ENCODE assay signal across 5 fruit fly cellular contexts in genomic region chrX:2787267-2787666, dm6.
TF ChIP-seq lines count a peak whose summit lies in the region.

No protein-coding gene starts in this region.

- TF ChIP-seq CTCF in whole organism, embryonic (GFP tag; optimal IDR thresholded peaks at IDR 0.05; lab: Kevin White, UChicago), result peak; percentile 33

TF ChIP-seq in whole organism, adult, 20 proteins besides CTCF, POLR2A, EP300 and RAD21 (continues in another document):
- TF ChIP-seq toe (GFP tag; optimal IDR thresholded peaks at IDR 0.05; lab: Kevin White, UChicago) (peak; percentile 72), Hr96 (GFP tag; optimal IDR thresholded peaks at IDR 0.05; lab: Kevin White, UChicago) (peak; percentile 81), cnc (optimal IDR thresholded peaks at IDR 0.05; lab: Kevin White, UChicago) (no peak), CG7045 (GFP tag; optimal IDR thresholded peaks at IDR 0.05; lab: Kevin White, UChicago) (peak; percentile 85), cic (GFP tag; optimal IDR thresholded peaks at IDR 0.05; lab: Kevin White, UChicago) (peak; percentile 1), pad (GFP tag; optimal IDR thresholded peaks at IDR 0.05; lab: Kevin White, UChicago) (peak; percentile 76), CG12768 (GFP tag; optimal IDR thresholded peaks at IDR 0.05; lab: Kevin White, UChicago) (peak; percentile 74), Crg-1 (GFP tag; optimal IDR thresholded peaks at IDR 0.05; lab: Kevin White, UChicago) (peak; percentile 30), CG14711 (tag; optimal IDR thresholded peaks at IDR 0.05; lab: Kevin White, UChicago) (peak; percentile 83), kay (GFP tag; lab: Kevin White, UChicago; ENCODE audit: borderline replicate concordance) (peak; percentile 88), tj (GFP tag; optimal IDR thresholded peaks at IDR 0.05; lab: Kevin White, UChicago) (peak; percentile 77), bab1 (GFP tag; optimal IDR thresholded peaks at IDR 0.05; lab: Kevin White, UChicago) (peak; percentile 93), ovo (GFP tag; optimal IDR thresholded peaks at IDR 0.05; lab: Kevin White, UChicago) (peak; percentile 42), Mnt (GFP tag; optimal IDR thresholded peaks at IDR 0.05; lab: Kevin White, UChicago) (peak; percentile 64), CG33017 (tag; optimal IDR thresholded peaks at IDR 0.05; lab: Kevin White, UChicago) (peak; percentile 78), CG7101 (tag; optimal IDR thresholded peaks at IDR 0.05; lab: Kevin White, UChicago) (peak; percentile 90), CG11617 (GFP tag; optimal IDR thresholded peaks at IDR 0.05; lab: Kevin White, UChicago) (peak; percentile 92), Clk (GFP tag; optimal IDR thresholded peaks at IDR 0.05; lab: Kevin White, UChicago) (peak; percentile 71)

TF ChIP-seq in whole organism, embryonic, 481 proteins besides CTCF, POLR2A, EP300 and RAD21 (continues in another document):
- TF ChIP-seq Ets97D (GFP tag; optimal IDR thresholded peaks at IDR 0.05; lab: Kevin White, UChicago) (peak; percentile 36), CG2712 (tag; optimal IDR thresholded peaks at IDR 0.05; lab: Kevin White, UChicago) (peak; percentile 86), esg (GFP tag; conservative IDR thresholded peaks at IDR 0.05; lab: Robert Waterston, UW) (peak; percentile 87), caup (GFP tag; optimal IDR thresholded peaks at IDR 0.05; lab: Kevin White, UChicago; ENCODE audit: severe bottlenecking) (peak; percentile 69), repo (GFP tag; optimal IDR thresholded peaks at IDR 0.05; lab: Kevin White, UChicago) (peak; percentile 58), kah (GFP tag; optimal IDR thresholded peaks at IDR 0.05; lab: Kevin White, UChicago) (peak; percentile 62), CG31224 (GFP tag; IDR thresholded peaks at IDR 0.05; lab: Robert Waterston, UW) (peak; percentile 60), schlank (tag; optimal IDR thresholded peaks at IDR 0.05; lab: Kevin White, UChicago) (peak; percentile 52), vfl (GFP tag; optimal IDR thresholded peaks at IDR 0.05; lab: Kevin White, UChicago) (peak; percentile 32), CG10274 (GFP tag; optimal IDR thresholded peaks at IDR 0.05; lab: Kevin White, UChicago) (peak; percentile 65), NfI (GFP tag; optimal IDR thresholded peaks at IDR 0.05; lab: Kevin White, UChicago) (peak; percentile 83), hb (GFP tag; IDR thresholded peaks at IDR 0.05; lab: Robert Waterston, UW; ENCODE audit: partially characterized antibody) (no peak), Six4 (GFP tag; optimal IDR thresholded peaks at IDR 0.05; lab: Kevin White, UChicago) (peak; percentile 80), Taf1 (GFP tag; IDR thresholded peaks at IDR 0.05; lab: Robert Waterston, UW) (peak; percentile 58), tup (GFP tag; optimal IDR thresholded peaks at IDR 0.05; lab: Kevin White, UChicago) (no peak), CG6175 (GFP tag; IDR thresholded peaks at IDR 0.05; lab: Robert Waterston, UW) (peak; percentile 19; the same call in 2 of the 3 replicates), jigr1 (GFP tag; IDR thresholded peaks at IDR 0.05; lab: Robert Waterston, UW) (peak; percentile 79), PHDP (tag; optimal IDR thresholded peaks at IDR 0.05; lab: Kevin White, UChicago) (peak; percentile 91)

TF ChIP-seq in whole organism, prepupa, 60 proteins besides CTCF, POLR2A, EP300 and RAD21 (continues in another document):
- TF ChIP-seq fkh (GFP tag; optimal IDR thresholded peaks at IDR 0.05; lab: Kevin White, UChicago), result peak; percentile 33
- TF ChIP-seq CG11762 (GFP tag; optimal IDR thresholded peaks at IDR 0.05; lab: Kevin White, UChicago; ENCODE audit: insufficient read depth), result peak; percentile 92
- TF ChIP-seq topi (GFP tag; optimal IDR thresholded peaks at IDR 0.05; lab: Kevin White, UChicago), result peak; percentile 96
- peak; percentile 87 for TF ChIP-seq CG6854 (GFP tag; optimal IDR thresholded peaks at IDR 0.05; lab: Kevin White, UChicago)
- TF ChIP-seq CG3032 (tag; optimal IDR thresholded peaks at IDR 0.05; lab: Kevin White, UChicago), result peak; percentile 92
- peak; percentile 87 for TF ChIP-seq CG31627 (GFP tag; optimal IDR thresholded peaks at IDR 0.05; lab: Kevin White, UChicago)
- peak; percentile 88 for TF ChIP-seq CG6276 (GFP tag; optimal IDR thresholded peaks at IDR 0.05; lab: Kevin White, UChicago)
- peak; percentile 88 for TF ChIP-seq CG11902 (GFP tag; optimal IDR thresholded peaks at IDR 0.05; lab: Kevin White, UChicago)
- peak; percentile 89 for TF ChIP-seq CG11294 (GFP tag; IDR thresholded peaks at IDR 0.05; lab: Robert Waterston, UW)
- peak; percentile 92 for TF ChIP-seq esn (GFP tag; optimal IDR thresholded peaks at IDR 0.05; lab: Kevin White, UChicago)
- TF ChIP-seq Met (GFP tag; optimal IDR thresholded peaks at IDR 0.05; lab: Kevin White, UChicago), result peak; percentile 92
- TF ChIP-seq dac (GFP tag; optimal IDR thresholded peaks at IDR 0.05; lab: Kevin White, UChicago), result peak; percentile 91
- peak; percentile 86 for TF ChIP-seq Smox (GFP tag; optimal IDR thresholded peaks at IDR 0.05; lab: Kevin White, UChicago)
- TF ChIP-seq svp (GFP tag; lab: Kevin White, UChicago), result peak; percentile 96
- peak; percentile 92 for TF ChIP-seq CG10631 (GFP tag; optimal IDR thresholded peaks at IDR 0.05; lab: Kevin White, UChicago)
- TF ChIP-seq eg (GFP tag; IDR thresholded peaks at IDR 0.05; lab: Robert Waterston, UW), result peak; percentile 87
- peak; percentile 92 for TF ChIP-seq CG16779 (tag; optimal IDR thresholded peaks at IDR 0.05; lab: Kevin White, UChicago)
- TF ChIP-seq CG10669 (GFP tag; optimal IDR thresholded peaks at IDR 0.05; lab: Kevin White, UChicago), result peak; percentile 93
- peak; percentile 91 for TF ChIP-seq Sox15 (GFP tag; optimal IDR thresholded peaks at IDR 0.05; lab: Kevin White, UChicago)

TF ChIP-seq in whole organism, pupa, 21 proteins besides CTCF, POLR2A, EP300 and RAD21:
- TF ChIP-seq gl (tag; optimal IDR thresholded peaks at IDR 0.05; lab: Kevin White, UChicago) (peak; percentile 79), CG8301 (tag; optimal IDR thresholded peaks at IDR 0.05; lab: Kevin White, UChicago) (peak; percentile 85), fd96Ca (GFP tag; IDR thresholded peaks at IDR 0.05; lab: Robert Waterston, UW) (peak; percentile 81), Snoo (tag; optimal IDR thresholded peaks at IDR 0.05; lab: Kevin White, UChicago) (peak; percentile 93), CG13204 (GFP tag; optimal IDR thresholded peaks at IDR 0.05; lab: Kevin White, UChicago) (peak; percentile 78), CG8159 (tag; optimal IDR thresholded peaks at IDR 0.05; lab: Kevin White, UChicago) (peak; percentile 95), EcR (GFP tag; optimal IDR thresholded peaks at IDR 0.05; lab: Kevin White, UChicago) (peak; percentile 74), Pif1A (GFP tag; optimal IDR thresholded peaks at IDR 0.05; lab: Kevin White, UChicago) (peak; percentile 92), CG17806 (tag; optimal IDR thresholded peaks at IDR 0.05; lab: Kevin White, UChicago) (peak; percentile 89), CG10348 (GFP tag; IDR thresholded peaks at IDR 0.05; lab: Robert Waterston, UW) (peak; percentile 77; the same call in 1 of the 2 replicates), CG12605 (GFP tag; IDR thresholded peaks at IDR 0.05; lab: Robert Waterston, UW) (peak; percentile 75), CG15710 (tag; optimal IDR thresholded peaks at IDR 0.05; lab: Kevin White, UChicago) (peak; percentile 93), CG9948 (tag; optimal IDR thresholded peaks at IDR 0.05; lab: Kevin White, UChicago) (peak; percentile 93), Pif1B (GFP tag; optimal IDR thresholded peaks at IDR 0.05; lab: Kevin White, UChicago) (peak; percentile 92), Ets98B (GFP tag; IDR thresholded peaks at IDR 0.05; lab: Robert Waterston, UW) (peak; percentile 79), CG34367 (tag; optimal IDR thresholded peaks at IDR 0.05; lab: Kevin White, UChicago) (peak; percentile 91), CG4496 (GFP tag; IDR thresholded peaks at IDR 0.05; lab: Robert Waterston, UW) (peak; percentile 88), CG14655 (GFP tag; optimal IDR thresholded peaks at IDR 0.05; lab: Kevin White, UChicago) (peak; percentile 88), D1 (tag; optimal IDR thresholded peaks at IDR 0.05; lab: Kevin White, UChicago) (peak; percentile 80), CG32121 (GFP tag; IDR thresholded peaks at IDR 0.05; lab: Robert Waterston, UW) (peak; percentile 87), rn (GFP tag; IDR thresholded peaks at IDR 0.05; lab: Robert Waterston, UW) (peak; percentile 60)

TF ChIP-seq in whole organism, wandering third instar larva, 38 proteins besides CTCF, POLR2A, EP300 and RAD21 (continues in another document):
- TF ChIP-seq brk (GFP tag; optimal IDR thresholded peaks at IDR 0.05; lab: Kevin White, UChicago), result peak; percentile 56
- TF ChIP-seq pan (optimal IDR thresholded peaks at IDR 0.05; lab: Kevin White, UChicago), result no peak
- peak; percentile 88 for TF ChIP-seq h (GFP tag; optimal IDR thresholded peaks at IDR 0.05; lab: Kevin White, UChicago)
- no peak for TF ChIP-seq Dfd (GFP tag; optimal IDR thresholded peaks at IDR 0.05; lab: Kevin White, UChicago)
- peak; percentile 84 for TF ChIP-seq psq (GFP tag; optimal IDR thresholded peaks at IDR 0.05; lab: Kevin White, UChicago)
- peak; percentile 55 for TF ChIP-seq Rel (GFP tag; optimal IDR thresholded peaks at IDR 0.05; lab: Kevin White, UChicago)
- TF ChIP-seq Rel (tag; optimal IDR thresholded peaks at IDR 0.05; lab: Kevin White, UChicago), result peak; percentile 57
- TF ChIP-seq usp (GFP tag; optimal IDR thresholded peaks at IDR 0.05; lab: Kevin White, UChicago), result no peak
- TF ChIP-seq Hnf4 (GFP tag; optimal IDR thresholded peaks at IDR 0.05; lab: Kevin White, UChicago), result peak; percentile 64
- TF ChIP-seq dmrt93B (GFP tag; optimal IDR thresholded peaks at IDR 0.05; lab: Kevin White, UChicago), result peak; percentile 81
- peak; percentile 83 for TF ChIP-seq CG9705 (GFP tag; optimal IDR thresholded peaks at IDR 0.05; lab: Kevin White, UChicago)
- TF ChIP-seq CG32264 (GFP tag; optimal IDR thresholded peaks at IDR 0.05; lab: Kevin White, UChicago), result peak; percentile 57
- TF ChIP-seq Hr78 (GFP tag; optimal IDR thresholded peaks at IDR 0.05; lab: Kevin White, UChicago), result no peak
- TF ChIP-seq Mio (GFP tag; optimal IDR thresholded peaks at IDR 0.05; lab: Kevin White, UChicago), result peak; percentile 13
- TF ChIP-seq tai (GFP tag; optimal IDR thresholded peaks at IDR 0.05; lab: Kevin White, UChicago), result peak; percentile 78
- no peak for TF ChIP-seq jim (GFP tag; optimal IDR thresholded peaks at IDR 0.05; lab: Kevin White, UChicago)
- TF ChIP-seq Vsx2 (GFP tag; optimal IDR thresholded peaks at IDR 0.05; lab: Kevin White, UChicago; ENCODE audit: partially characterized antibody), result no peak
- peak in 1 of 2 experiments; percentile 92 for TF ChIP-seq foxo (GFP tag; optimal IDR thresholded peaks at IDR 0.05; lab: Kevin White, UChicago)
- peak; percentile 68 for TF ChIP-seq sv (GFP tag; optimal IDR thresholded peaks at IDR 0.05; lab: Kevin White, UChicago)
- peak; percentile 42 for TF ChIP-seq GATAd (GFP tag; optimal IDR thresholded peaks at IDR 0.05; lab: Kevin White, UChicago)
- TF ChIP-seq woc (GFP tag; optimal IDR thresholded peaks at IDR 0.05; lab: Kevin White, UChicago), result peak; percentile 80
- peak; percentile 95 for TF ChIP-seq fru (GFP tag; optimal IDR thresholded peaks at IDR 0.05; lab: Kevin White, UChicago)
- TF ChIP-seq sage (GFP tag; optimal IDR thresholded peaks at IDR 0.05; lab: Kevin White, UChicago), result peak; percentile 74
- no peak for TF ChIP-seq N (GFP tag; optimal IDR thresholded peaks at IDR 0.05; lab: Kevin White, UChicago)
